Worm (Caenorhabditis elegans) whole organism, midembryonic: ENCODE results near the gene zipt-2.1.

Experiments
- T22C8.4 ChIP-seq: fragments of 200-800 bp; sonication (Bioruptor generic); IDR thresholded peaks from 2 replicates; pipeline ENCODE4 v1.3.6; 2022; ENCODE audit warnings: missing genetic modification characterization, missing compliant biosample characterization
- cog-1 ChIP-seq: sonication (generic microtip); optimal IDR thresholded peaks from 2 replicates; lab custom pipeline; 2016; ENCODE audit warnings: missing genetic modification characterization, missing compliant biosample characterization
- flt-1 ChIP-seq: fragments of 200-800 bp; sonication (Bioruptor generic); IDR thresholded peaks from 2 replicates; pipeline ENCODE4 v1.3.6; 2022; ENCODE audit warnings: missing genetic modification characterization, missing compliant biosample characterization
- med-1 ChIP-seq: sonication (generic microtip); optimal IDR thresholded peaks from 2 replicates; lab custom pipeline; 2017; ENCODE audit warnings: missing genetic modification characterization, mild to moderate bottlenecking, missing compliant biosample characterization, antibody characterized with exemption, missing genetic modification reagents; ENCODE audit not compliant: insufficient read depth
- ref-1 ChIP-seq: fragments of 200-800 bp; sonication (Bioruptor generic); conservative IDR thresholded peaks from 2 replicates; pipeline ENCODE4 v1.3.6; 2022; ENCODE audit warnings: missing genetic modification reagents, missing genetic modification characterization, missing compliant biosample characterization
- tab-1 ChIP-seq: fragments of 200-800 bp; sonication (Bioruptor generic); IDR thresholded peaks from 2 replicates; pipeline ENCODE4 v1.3.6; 2022; ENCODE audit warnings: missing genetic modification characterization, missing compliant biosample characterization
- ztf-23 ChIP-seq: fragments of 200-800 bp; sonication (Bioruptor generic); IDR thresholded peaks from 2 replicates; pipeline ENCODE4 v1.3.6; 2022; ENCODE audit warnings: missing genetic modification reagents, missing genetic modification characterization, missing compliant biosample characterization
- ztf-29 ChIP-seq: fragments of 200-800 bp; sonication (Bioruptor generic); IDR thresholded peaks from 2 replicates; pipeline ENCODE4 v1.3.6; 2022; ENCODE audit warnings: missing genetic modification reagents, missing genetic modification characterization, missing compliant biosample characterization

DNA sequence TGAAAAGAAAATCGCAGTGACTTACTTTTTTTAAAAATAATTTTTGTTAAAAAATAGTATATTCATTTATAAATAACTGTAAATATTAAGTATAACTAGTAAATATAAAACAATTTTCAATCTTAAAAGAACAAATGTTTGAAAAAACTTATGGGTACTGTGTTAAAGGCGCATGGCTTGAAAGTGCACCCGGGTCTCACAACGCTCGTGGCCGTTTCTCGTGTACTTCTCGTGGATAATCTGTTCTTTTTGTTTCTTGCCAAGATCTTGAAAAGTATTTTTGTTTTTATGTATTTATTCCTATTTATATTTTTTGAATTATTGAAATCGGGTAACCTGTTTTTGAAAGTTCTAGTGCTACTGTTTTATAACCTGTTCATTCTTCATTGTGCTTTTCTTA is 33.4 kb upstream of the zipt-2.1 start:
- TF ChIP-seq tab-1 = no peak
- no peak for TF ChIP-seq ref-1 (GFP tag; lab: Robert Waterston, UW)
- no peak for TF ChIP-seq ztf-23 (GFP tag; lab: Robert Waterston, UW)
- TF ChIP-seq T22C8.4 = no peak
- TF ChIP-seq flt-1 (GFP tag; lab: Robert Waterston, UW) = no peak
- no peak for TF ChIP-seq med-1
- TF ChIP-seq cog-1 (tag; lab: Kevin White, UChicago) = no peak
- TF ChIP-seq ztf-29 (GFP tag; lab: Robert Waterston, UW) = no peak
